Fruit fly (Drosophila melanogaster) whole organism, prepupa: ENCODE data around the gene Eip75B.

ENCODE experiments used
- Blimp-1 ChIP-seq: fragments of 200-800 bp; sonication (Bioruptor generic); optimal IDR thresholded peaks from 3 replicates; lab custom pipeline; 2017; ENCODE audit warnings: missing biosample characterization, missing genetic modification characterization, mild to moderate bottlenecking, moderate library complexity, missing genetic modification reagents
- CG10631 ChIP-seq: fragments of 200-800 bp; sonication (Bioruptor generic); optimal IDR thresholded peaks from 2 replicates; lab custom pipeline; 2016; ENCODE audit warnings: missing biosample characterization, missing genetic modification characterization
- CG10669 ChIP-seq: fragments of 200-800 bp; sonication (Bioruptor generic); optimal IDR thresholded peaks from 3 replicates; lab custom pipeline; 2018; ENCODE audit warnings: missing biosample characterization, mild to moderate bottlenecking, missing genetic modification characterization, moderate library complexity
- CG11294 ChIP-seq: fragments of 200-800 bp; sonication (Bioruptor generic); IDR thresholded peaks from 2 replicates; pipeline ENCODE4 v1.3.6; 2022; ENCODE audit warnings: missing biosample characterization, missing genetic modification characterization
- CG11762 ChIP-seq: fragments of 200-800 bp; sonication (Bioruptor generic); optimal IDR thresholded peaks from 3 replicates; lab custom pipeline; 2016; ENCODE audit warnings: missing biosample characterization, missing genetic modification characterization; ENCODE audit not compliant: insufficient read depth
- CG11902 ChIP-seq: fragments of 200-800 bp; sonication (Bioruptor generic); optimal IDR thresholded peaks from 3 replicates; lab custom pipeline; 2016; ENCODE audit warnings: missing biosample characterization, missing genetic modification characterization
- CG1621 ChIP-seq: fragments of 200-800 bp; sonication (Bioruptor generic); optimal IDR thresholded peaks from 3 replicates; lab custom pipeline; 2018; ENCODE audit warnings: missing biosample characterization, mild to moderate bottlenecking, missing genetic modification characterization
- CG16779 ChIP-seq: fragments of 200-800 bp; sonication (Bioruptor generic); optimal IDR thresholded peaks from 3 replicates; lab custom pipeline; 2017; ENCODE audit warnings: missing biosample characterization, mild to moderate bottlenecking, missing genetic modification characterization
- CG3032 ChIP-seq: fragments of 200-800 bp; optimal IDR thresholded peaks from 2 replicates; lab custom pipeline; 2019; ENCODE audit warnings: missing biosample characterization, mild to moderate bottlenecking, missing genetic modification characterization, moderate library complexity
- CG31627 ChIP-seq: fragments of 200-800 bp; sonication (Bioruptor generic); optimal IDR thresholded peaks from 3 replicates; lab custom pipeline; 2016; ENCODE audit warnings: missing biosample characterization, missing genetic modification characterization
- CG34406 ChIP-seq: fragments of 200-800 bp; sonication (Bioruptor generic); optimal IDR thresholded peaks from 3 replicates; lab custom pipeline; 2016; ENCODE audit warnings: missing biosample characterization, missing genetic modification characterization
- CG4318 ChIP-seq: fragments of 200-800 bp; sonication (Bioruptor generic); optimal IDR thresholded peaks from 3 replicates; lab custom pipeline; 2017; ENCODE audit warnings: missing biosample characterization, mild to moderate bottlenecking, missing genetic modification characterization
- CG6163 ChIP-seq: fragments of 200-800 bp; sonication (Bioruptor generic); IDR thresholded peaks from 3 replicates; pipeline ENCODE4 v1.3.6; 2022; ENCODE audit warnings: missing biosample characterization, missing genetic modification characterization
- CG6276 ChIP-seq: fragments of 200-800 bp; sonication (Bioruptor generic); optimal IDR thresholded peaks from 2 replicates; lab custom pipeline; 2017; ENCODE audit warnings: missing biosample characterization, mild to moderate bottlenecking, missing genetic modification characterization
- CG6854 ChIP-seq: fragments of 200-800 bp; sonication (Bioruptor generic); optimal IDR thresholded peaks from 2 replicates; lab custom pipeline; 2017; ENCODE audit warnings: missing biosample characterization, mild to moderate bottlenecking, missing genetic modification characterization
- CG7368 ChIP-seq: fragments of 200-800 bp; sonication (Bioruptor generic); optimal IDR thresholded peaks from 3 replicates; lab custom pipeline; 2016; ENCODE audit warnings: missing biosample characterization, missing genetic modification characterization
- CG8119 ChIP-seq: fragments of 200-800 bp; sonication (Bioruptor generic); IDR thresholded peaks from 3 replicates; pipeline ENCODE4 v1.3.6; 2022; ENCODE audit warnings: missing biosample characterization, missing genetic modification characterization
- CG8319 ChIP-seq: fragments of 200-800 bp; sonication (Bioruptor generic); optimal IDR thresholded peaks from 3 replicates; lab custom pipeline; 2016; ENCODE audit warnings: missing biosample characterization, missing genetic modification characterization
- Eip75B ChIP-seq: fragments of 200-800 bp; sonication (Bioruptor generic); optimal IDR thresholded peaks from 3 replicates; lab custom pipeline; 2016; ENCODE audit warnings: missing biosample characterization, missing genetic modification characterization
- Eip78C ChIP-seq: fragments of 200-800 bp; sonication (Bioruptor generic); peaks from one replicate; lab custom pipeline; 2016; ENCODE audit warnings: missing biosample characterization, missing genetic modification characterization
- Eip93F ChIP-seq: fragments of 200-800 bp; sonication (Bioruptor generic); optimal IDR thresholded peaks from 2 replicates; lab custom pipeline; 2016; ENCODE audit warnings: missing biosample characterization, mild to moderate bottlenecking, missing genetic modification characterization
- Ets96B ChIP-seq: fragments of 200-800 bp; optimal IDR thresholded peaks from 2 replicates; lab custom pipeline; 2019; ENCODE audit warnings: missing biosample characterization, mild to moderate bottlenecking, missing genetic modification characterization, moderate library complexity
- Gug ChIP-seq: fragments of 200-800 bp; sonication (Bioruptor generic); IDR thresholded peaks from 2 replicates; pipeline ENCODE4 v1.3.6; 2022; ENCODE audit warnings: missing biosample characterization, missing genetic modification characterization
- Hr39 ChIP-seq: fragments of 200-800 bp; sonication (Bioruptor generic); optimal IDR thresholded peaks from 2 replicates; lab custom pipeline; 2016; ENCODE audit warnings: missing biosample characterization, missing genetic modification characterization
- Met ChIP-seq: fragments of 200-800 bp; sonication (Bioruptor generic); optimal IDR thresholded peaks from 3 replicates; lab custom pipeline; 2016; ENCODE audit warnings: missing biosample characterization, missing genetic modification characterization
- OdsH ChIP-seq: fragments of 200-800 bp; sonication (Bioruptor generic); optimal IDR thresholded peaks from 3 replicates; lab custom pipeline; 2016; ENCODE audit warnings: missing biosample characterization, missing genetic modification characterization
- Sox102F ChIP-seq: fragments of 200-800 bp; sonication (Bioruptor generic); optimal IDR thresholded peaks from 2 replicates; lab custom pipeline; 2016; ENCODE audit warnings: missing biosample characterization, mild to moderate bottlenecking, missing genetic modification characterization
- Sox14 ChIP-seq: fragments of 200-800 bp; sonication (Bioruptor generic); optimal IDR thresholded peaks from 3 replicates; lab custom pipeline; 2016; ENCODE audit warnings: missing biosample characterization, missing genetic modification characterization
- Sox15 ChIP-seq: fragments of 200-800 bp; sonication (Bioruptor generic); optimal IDR thresholded peaks from 3 replicates; lab custom pipeline; 2016; ENCODE audit warnings: missing biosample characterization, missing genetic modification characterization
- achi ChIP-seq: fragments of 200-800 bp; sonication (Bioruptor generic); optimal IDR thresholded peaks from 3 replicates; lab custom pipeline; 2016; ENCODE audit warnings: missing biosample characterization, missing genetic modification characterization
- cyc ChIP-seq: fragments of 200-800 bp; sonication (Bioruptor generic); optimal IDR thresholded peaks from 3 replicates; lab custom pipeline; 2016; ENCODE audit warnings: missing biosample characterization, missing genetic modification characterization
- dsx ChIP-seq: fragments of 200-800 bp; optimal IDR thresholded peaks from 3 replicates; lab custom pipeline; 2019; ENCODE audit warnings: missing biosample characterization, mild to moderate bottlenecking, missing genetic modification characterization, moderate library complexity; ENCODE audit not compliant: poor library complexity, severe bottlenecking
- fd59A ChIP-seq: fragments of 200-800 bp; sonication (Bioruptor generic); optimal IDR thresholded peaks from 2 replicates; lab custom pipeline; 2017; ENCODE audit warnings: missing biosample characterization, mild to moderate bottlenecking, missing genetic modification characterization, missing genetic modification reagents
- fkh ChIP-seq: fragments of 200-800 bp; sonication (Bioruptor generic); optimal IDR thresholded peaks from 3 replicates; lab custom pipeline; 2017; ENCODE audit warnings: missing biosample characterization, mild to moderate bottlenecking, missing genetic modification characterization, moderate library complexity
- lz ChIP-seq: fragments of 200-800 bp; sonication (Bioruptor generic); optimal IDR thresholded peaks from 3 replicates; lab custom pipeline; 2016; ENCODE audit warnings: missing biosample characterization, missing genetic modification characterization
- pdm3 ChIP-seq: fragments of 200-800 bp; sonication (Bioruptor generic); optimal IDR thresholded peaks from 3 replicates; lab custom pipeline; 2016; ENCODE audit warnings: missing biosample characterization, missing genetic modification characterization
- salr ChIP-seq, 2 experiments: fragments of 200-800 bp; sonication (Bioruptor generic); optimal IDR thresholded peaks; 3 replicates each; lab custom pipeline; 2016 to 2018; ENCODE audit warnings: missing biosample characterization in 2 of 2, missing genetic modification characterization in 2 of 2, mild to moderate bottlenecking in 1 of 2
- spab ChIP-seq: fragments of 200-800 bp; sonication (Bioruptor generic); optimal IDR thresholded peaks from 2 replicates; lab custom pipeline; 2017; ENCODE audit warnings: missing biosample characterization, mild to moderate bottlenecking, missing genetic modification characterization, missing genetic modification reagents
- ss ChIP-seq, 2 experiments: fragments of 200-800 bp; sonication (Bioruptor generic); optimal IDR thresholded peaks; 2 replicates in 1 of 2; 3 replicates in 1 of 2; lab custom pipeline; 2017 to 2018; ENCODE audit warnings: mild to moderate bottlenecking in 2 of 2, missing biosample characterization in 2 of 2, missing genetic modification characterization in 2 of 2, moderate library complexity in 1 of 2
- svp ChIP-seq: fragments of 200-800 bp; sonication (Bioruptor generic); peaks from one replicate; lab custom pipeline; 2016; ENCODE audit warnings: missing biosample characterization, missing genetic modification characterization
- vri ChIP-seq: fragments of 200-800 bp; sonication (Bioruptor generic); optimal IDR thresholded peaks from 3 replicates; lab custom pipeline; 2016; ENCODE audit warnings: missing biosample characterization, mild to moderate bottlenecking, missing genetic modification characterization

Eip75B gene

DNA sequence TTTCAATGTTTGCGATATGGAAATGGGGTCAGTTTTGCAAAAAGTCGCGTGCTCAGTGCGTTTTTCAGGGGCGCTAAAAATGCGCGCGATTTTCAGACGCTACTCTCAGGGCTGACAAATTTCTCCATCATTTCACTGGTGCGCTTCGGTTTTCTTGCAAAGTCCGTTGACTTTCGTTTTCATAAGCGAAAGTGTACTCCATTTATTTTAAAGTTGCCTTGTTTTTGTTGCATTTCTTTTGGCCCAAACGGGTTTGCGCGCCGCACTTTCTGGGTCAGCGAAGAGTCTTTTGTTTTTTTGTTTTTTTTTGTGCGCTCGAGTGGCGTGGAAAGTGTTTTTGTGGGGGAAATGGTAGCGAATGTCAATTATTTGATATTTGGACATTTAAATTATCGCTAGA lies 124.8 kb downstream of the Eip75B start (continued):
- TF ChIP-seq Blimp-1 (GFP tag; lab: Kevin White, UChicago) (peak; percentile 97), Eip93F (GFP tag; lab: Kevin White, UChicago) (no peak), Sox14 (no peak), CG34406 (GFP tag; lab: Kevin White, UChicago) (peak; percentile 16), achi (GFP tag; lab: Kevin White, UChicago) (peak; percentile 16), lz (GFP tag; lab: Kevin White, UChicago) (no peak), Eip75B (peak; percentile 70), CG8319 (GFP tag; lab: Kevin White, UChicago) (peak; percentile 31), spab (no peak), CG11294 (no peak), CG4318 (GFP tag; lab: Kevin White, UChicago) (no peak), Hr39 (GFP tag; lab: Kevin White, UChicago) (no peak), CG7368 (GFP tag; lab: Kevin White, UChicago) (no peak), Met (GFP tag; lab: Kevin White, UChicago) (peak; percentile 34), CG6276 (GFP tag; lab: Kevin White, UChicago) (no peak), fd59A (GFP tag; lab: Kevin White, UChicago) (no peak), CG6163 (no peak; the same call in 2 of the 3 replicates), CG6854 (GFP tag; lab: Kevin White, UChicago) (peak; percentile 88), CG10631 (GFP tag; lab: Kevin White, UChicago) (no peak), fkh (no peak), CG31627 (GFP tag; lab: Kevin White, UChicago) (no peak), CG3032 (tag; lab: Kevin White, UChicago) (no peak), cyc (GFP tag; lab: Kevin White, UChicago) (no peak), pdm3 (GFP tag; lab: Kevin White, UChicago) (peak; percentile 12), CG11762 (GFP tag; lab: Kevin White, UChicago) (no peak), CG11902 (no peak), vri (GFP tag; lab: Kevin White, UChicago) (no peak), dsx (no peak), Eip78C (GFP tag; lab: Kevin White, UChicago) (peak; percentile 55), OdsH (GFP tag; lab: Kevin White, UChicago) (peak; percentile 18), CG10669 (GFP tag; lab: Kevin White, UChicago) (no peak), ss (GFP tag; optimal IDR thresholded peaks at IDR 0.05; lab: Kevin White, UChicago) (no peak), Ets96B (tag; lab: Kevin White, UChicago) (no peak), CG1621 (tag; lab: Kevin White, UChicago) (no peak), CG16779 (tag; lab: Kevin White, UChicago) (no peak), Sox15 (GFP tag; lab: Kevin White, UChicago) (no peak), svp (GFP tag; lab: Kevin White, UChicago) (peak; percentile 35), Gug (no peak), CG8119 (GFP tag; lab: Robert Waterston, UW) (no peak; the same call in 2 of the 3 replicates), Sox102F (peak; percentile 46)

DNA sequence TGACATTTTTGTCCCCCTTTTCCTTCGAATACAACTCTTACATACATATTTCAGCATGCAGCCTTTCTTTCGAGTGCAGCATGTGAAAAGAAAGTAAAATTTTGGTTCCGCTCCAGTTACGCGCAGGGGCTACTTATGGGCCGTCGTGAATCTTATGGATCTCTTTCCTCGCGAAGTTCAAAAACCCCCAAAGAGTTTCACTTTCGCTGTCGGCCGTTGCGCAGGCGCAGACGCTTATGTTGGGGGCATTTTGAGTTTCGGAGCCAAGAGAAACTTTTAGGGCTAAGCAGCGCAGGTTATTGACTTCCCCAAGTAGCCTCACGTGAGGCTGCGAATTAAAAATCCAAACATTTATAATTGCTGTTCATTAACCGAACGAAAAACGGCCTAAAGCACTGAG lies 125.9 kb downstream of the Eip75B start:
- no peak for TF ChIP-seq salr (GFP tag; optimal IDR thresholded peaks at IDR 0.05; lab: Kevin White, UChicago)
- peak; percentile 46 for TF ChIP-seq Eip78C (GFP tag; lab: Kevin White, UChicago)
- TF ChIP-seq CG7368 (GFP tag; lab: Kevin White, UChicago): no peak
- no peak for TF ChIP-seq spab
- no peak for TF ChIP-seq Sox15 (GFP tag; lab: Kevin White, UChicago)
- TF ChIP-seq Blimp-1 (GFP tag; lab: Kevin White, UChicago): peak; percentile 76
